Worm (Caenorhabditis elegans): ENCODE measurements around the gene zip-12.

Gene zip-12

ce11 chrIII:12335400-12335994, 7.8 kb downstream of the zip-12 start (continued):
- TF ChIP-seq lin-35 (GFP tag; optimal IDR thresholded peaks at IDR 0.05) (peak in 1 of 3 experiments; percentile 19), F10E7.11 (tag; optimal IDR thresholded peaks at IDR 0.05) (no peak), let-607 (tag; optimal IDR thresholded peaks at IDR 0.05) (no peak), sea-2 (GFP tag; IDR thresholded peaks at IDR 0.05) (no peak), tbx-9 (tag; optimal IDR thresholded peaks at IDR 0.05; ENCODE audit: borderline replicate concordance) (no peak), hmg-1.2 (GFP tag; IDR thresholded peaks at IDR 0.05) (peak; percentile 94), let-526 (GFP tag; IDR thresholded peaks at IDR 0.05) (no peak), aptf-3 (GFP tag; IDR thresholded peaks at IDR 0.05) (no peak), snpc-4 (GFP tag; optimal IDR thresholded peaks at IDR 0.05) (no peak), snpc-4 (tag; optimal IDR thresholded peaks at IDR 0.05) (peak in 2 of 4 experiments; percentile 20 to 40), efl-1 (GFP tag; optimal IDR thresholded peaks at IDR 0.05) (no peak), bed-1 (GFP tag; IDR thresholded peaks at IDR 0.05) (no peak), hlh-12 (tag; optimal IDR thresholded peaks at IDR 0.05) (no peak), attf-5 (GFP tag; optimal IDR thresholded peaks at IDR 0.05) (peak; percentile 24), somi-1 (GFP tag; optimal IDR thresholded peaks at IDR 0.05) (no peak), ceh-27 (GFP tag; optimal IDR thresholded peaks at IDR 0.05) (no peak), dox-1 (GFP tag; IDR thresholded peaks at IDR 0.05) (peak; percentile 65; the same call in 1 of the 2 replicates), ceh-40 (GFP tag; IDR thresholded peaks at IDR 0.05) (no peak), akir-1 (GFP tag; optimal IDR thresholded peaks at IDR 0.05) (no peak), mcd-1 (GFP tag; IDR thresholded peaks at IDR 0.05) (peak; percentile 48; the same call in 1 of the 2 replicates)

- peak; percentile 89 for TF ChIP-seq nfyb-1 (GFP tag; IDR thresholded peaks at IDR 0.05)
- TF ChIP-seq him-1 (tag; optimal IDR thresholded peaks at IDR 0.05), result peak; percentile 52
- no peak for TF ChIP-seq ceh-79 (tag; optimal IDR thresholded peaks at IDR 0.05)
Observed at ce11 chrIII:12344940-12345339, 17.2 kb downstream of the zip-12 start.

- TF ChIP-seq ceh-58 (GFP tag; IDR thresholded peaks at IDR 0.05) (no peak), cebp-1 (GFP tag; IDR thresholded peaks at IDR 0.05) (no peak), cebp-1 (tag; optimal IDR thresholded peaks at IDR 0.05) (no peak), gei-17 (GFP tag; optimal IDR thresholded peaks at IDR 0.05) (no peak), snpc-4 (GFP tag; optimal IDR thresholded peaks at IDR 0.05) (no peak), snpc-4 (tag; optimal IDR thresholded peaks at IDR 0.05) (no peak), lsy-27 (tag; optimal IDR thresholded peaks at IDR 0.05; ENCODE audit: borderline replicate concordance, insufficient read depth) (no peak), sptf-2 (GFP tag; optimal IDR thresholded peaks at IDR 0.05) (no peak), aptf-3 (GFP tag; IDR thresholded peaks at IDR 0.05) (no peak), mes-4 (tag; optimal IDR thresholded peaks at IDR 0.05) (no peak), Y56A3A.18 (GFP tag; IDR thresholded peaks at IDR 0.05) (no peak), let-607 (tag; optimal IDR thresholded peaks at IDR 0.05) (no peak)
Observed at ce11 chrIII:12349027-12349426, 21.3 kb downstream of the zip-12 start.

- TF ChIP-seq egrh-3 (GFP tag; IDR thresholded peaks at IDR 0.05) (no peak), F37B4.10 (GFP tag; IDR thresholded peaks at IDR 0.05) (no peak), B0336.3 (GFP tag; IDR thresholded peaks at IDR 0.05) (0 out of 2 replicates have a peak, but pooled peaks have one; percentile 25), madf-8 (GFP tag; conservative IDR thresholded peaks at IDR 0.05) (peak; percentile 41; the same call in 1 of the 2 replicates), ztf-28 (GFP tag; IDR thresholded peaks at IDR 0.05) (peak; percentile 74; the same call in 1 of the 2 replicates), B0035.1 (tag; optimal IDR thresholded peaks at IDR 0.05) (no peak), mes-4 (tag; optimal IDR thresholded peaks at IDR 0.05) (no peak), zim-3 (tag; optimal IDR thresholded peaks at IDR 0.05) (no peak), dpff-1 (tag; optimal IDR thresholded peaks at IDR 0.05) (no peak), hrde-1 (tag; optimal IDR thresholded peaks at IDR 0.05; ENCODE audit: borderline replicate concordance) (no peak), Y79H2A.3 (GFP tag; conservative IDR thresholded peaks at IDR 0.05) (no peak), rpc-1 (optimal IDR thresholded peaks at IDR 0.05) (no peak), rpc-1 (tag; optimal IDR thresholded peaks at IDR 0.05) (no peak), unc-130 (GFP tag; optimal IDR thresholded peaks at IDR 0.05) (peak; percentile 58), F22D6.2 (tag; optimal IDR thresholded peaks at IDR 0.05) (peak; percentile 58), lag-1 (GFP tag; IDR thresholded peaks at IDR 0.05) (no peak)
Observed at ce11 chrIII:12351301-12351700, 23.6 kb downstream of the zip-12 start, which contains the start of the genes pph-4.1 and Y75B8A.31. pph-4.1 (minus strand) TSS chrIII:12351336. Y75B8A.31 (plus strand) TSS chrIII:12351642.
